Worm (Caenorhabditis elegans): ENCODE measurements around the gene fbxc-29.

- TF ChIP-seq hlh-12 (tag; optimal IDR thresholded peaks at IDR 0.05): no peak
- TF ChIP-seq nhr-80 (tag; optimal IDR thresholded peaks at IDR 0.05): peak; percentile 55
- TF ChIP-seq dpff-1 (tag; optimal IDR thresholded peaks at IDR 0.05): no peak
- TF ChIP-seq ceh-79 (tag; optimal IDR thresholded peaks at IDR 0.05): no peak
- TF ChIP-seq snpc-1.1 (tag; optimal IDR thresholded peaks at IDR 0.05; ENCODE audit: insufficient read depth): no peak
- no peak for TF ChIP-seq madf-8 (GFP tag; conservative IDR thresholded peaks at IDR 0.05)
- no peak for TF ChIP-seq lin-40 (tag; optimal IDR thresholded peaks at IDR 0.05)
- TF ChIP-seq attf-6 (GFP tag; IDR thresholded peaks at IDR 0.05): no peak
- no peak for TF ChIP-seq zfh-2 (GFP tag; conservative IDR thresholded peaks at IDR 0.05)
- no peak for TF ChIP-seq ceh-91 (GFP tag; IDR thresholded peaks at IDR 0.05)
- peak; percentile 51 for TF ChIP-seq efl-1 (GFP tag; optimal IDR thresholded peaks at IDR 0.05)
- TF ChIP-seq ztf-18 (tag; optimal IDR thresholded peaks at IDR 0.05): no peak
Observed at ce11 chrII:900720-901332, 15.1 kb upstream of the fbxc-29 start, which contains the start of gene T07D3.9.

Data from whole organism, young adult.